Fruit fly (Drosophila melanogaster): ENCODE data around the gene RpS12.

dm6 chr3L:13017803-13018324 is 5.3 kb upstream of the RpS12 start, which contains the start of the genes mRpL20 and Icmt:
- TF ChIP-seq Mnt (GFP tag; optimal IDR thresholded peaks at IDR 0.05) = peak; percentile 81
- TF ChIP-seq cnc (optimal IDR thresholded peaks at IDR 0.05) = no peak
- peak; percentile 70 for TF ChIP-seq tj (GFP tag; optimal IDR thresholded peaks at IDR 0.05)
- peak; percentile 72 for TF ChIP-seq CG12768 (GFP tag; optimal IDR thresholded peaks at IDR 0.05)
- peak; percentile 95 for TF ChIP-seq bab1 (GFP tag; optimal IDR thresholded peaks at IDR 0.05)
- peak; percentile 55 for TF ChIP-seq Hr96 (GFP tag; optimal IDR thresholded peaks at IDR 0.05)
- TF ChIP-seq ovo (GFP tag; optimal IDR thresholded peaks at IDR 0.05) = peak; percentile 73
- no peak for TF ChIP-seq CG5204 (GFP tag; optimal IDR thresholded peaks at IDR 0.05)
- peak; percentile 98 for TF ChIP-seq CG7101 (tag; optimal IDR thresholded peaks at IDR 0.05)
- TF ChIP-seq toe (GFP tag; optimal IDR thresholded peaks at IDR 0.05) = peak; percentile 83
- peak; percentile 87 for TF ChIP-seq CG14711 (tag; optimal IDR thresholded peaks at IDR 0.05)
- peak; percentile 94 for TF ChIP-seq kay (GFP tag; ENCODE audit: borderline replicate concordance)

Measured in whole organism, adult.